Worm (Caenorhabditis elegans) whole organism, L1 larva: Measurements from ENCODE around the gene M153.3.
A peak's percentile ranks its signal among the peaks of the same experiment; 100 is the strongest.

Experiments
- F16B12.6 ChIP-seq: fragments of 150-350 bp; optimal IDR thresholded peaks from 2 replicates; lab custom pipeline; 2014; ENCODE audit warnings: missing biosample characterization, missing genetic modification characterization
- Y116A8C.19 ChIP-seq: sonication (generic microtip); optimal IDR thresholded peaks from 2 replicates; lab custom pipeline; 2016; ENCODE audit warnings: missing compliant biosample characterization, missing genetic modification characterization, borderline replicate concordance
- aha-1 ChIP-seq: fragments of 150-350 bp; optimal IDR thresholded peaks from 2 replicates; lab custom pipeline; 2014; ENCODE audit warnings: missing biosample characterization, missing genetic modification characterization
- alr-1 ChIP-seq: fragments of 200-800 bp; sonication (Bioruptor generic); optimal IDR thresholded peaks from 2 replicates; lab custom pipeline; 2018; ENCODE audit warnings: borderline replicate concordance, mild to moderate bottlenecking, missing genetic modification characterization, missing compliant biosample characterization
- aly-2 ChIP-seq: fragments of 150-350 bp; optimal IDR thresholded peaks from 2 replicates; lab custom pipeline; 2014; ENCODE audit warnings: missing biosample characterization, missing genetic modification characterization
- ama-1 ChIP-seq: fragments of 150-350 bp; optimal IDR thresholded peaks from 2 replicates; lab custom pipeline; 2014
- ceh-63 ChIP-seq: fragments of 200-800 bp; sonication (Bioruptor generic); optimal IDR thresholded peaks from 2 replicates; lab custom pipeline; 2018; ENCODE audit warnings: mild to moderate bottlenecking, missing genetic modification characterization, missing compliant biosample characterization
- ceh-82 ChIP-seq, 3 experiments: fragments of 150-350 bp in 1 of 3; sonication (generic microtip) in 2 of 3; optimal IDR thresholded peaks; 2 replicates each; lab custom pipeline; 2014 to 2017; ENCODE audit warnings: missing biosample characterization in 3 of 3, missing genetic modification characterization in 3 of 3
- ceh-88 ChIP-seq: fragments of 200-800 bp; sonication (Bioruptor generic); IDR thresholded peaks from 2 replicates; pipeline ENCODE4 v1.3.6; 2022; ENCODE audit warnings: missing genetic modification characterization, missing compliant biosample characterization
- dsc-1 ChIP-seq: sonication (generic microtip); optimal IDR thresholded peaks from 2 replicates; lab custom pipeline; 2016; ENCODE audit warnings: mild to moderate bottlenecking, missing genetic modification characterization, missing compliant biosample characterization
- efl-1 ChIP-seq, 4 experiments: fragments of 150-350 bp; optimal IDR thresholded peaks in 3 of 4; peaks in 1 of 4; 1 replicate in 1 of 4; 2 replicates in 3 of 4; lab custom pipeline; 2014; ENCODE audit warnings: missing biosample characterization in 2 of 4, missing genetic modification characterization in 2 of 4, missing genetic modification reagents in 2 of 4
- efl-3 ChIP-seq: fragments of 200-800 bp; sonication (Bioruptor generic); optimal IDR thresholded peaks from 2 replicates; lab custom pipeline; 2018; ENCODE audit warnings: mild to moderate bottlenecking, missing genetic modification characterization, missing compliant biosample characterization
- egl-27 ChIP-seq, 2 experiments: fragments of 150-350 bp in 1 of 2; sonication (generic microtip); optimal IDR thresholded peaks; 3 replicates each; lab custom pipeline; 2017 to 2018; ENCODE audit warnings: missing biosample characterization in 2 of 2, missing genetic modification characterization in 2 of 2, missing genetic modification reagents in 2 of 2
- elt-2 ChIP-seq: sonication (generic microtip); optimal IDR thresholded peaks from 2 replicates; lab custom pipeline; 2016; ENCODE audit warnings: missing genetic modification characterization, mild to moderate bottlenecking, inconsistent platforms, missing compliant biosample characterization, missing genetic modification reagents
- fkh-10 ChIP-seq: sonication (generic microtip); optimal IDR thresholded peaks from 2 replicates; lab custom pipeline; 2017; ENCODE audit warnings: missing biosample characterization, missing genetic modification reagents, missing genetic modification characterization
- fos-1 ChIP-seq: fragments of 150-350 bp; optimal IDR thresholded peaks from 2 replicates; lab custom pipeline; 2014; ENCODE audit warnings: missing biosample characterization, missing genetic modification characterization
- hpl-2 ChIP-seq: fragments of 150-350 bp; optimal IDR thresholded peaks from 2 replicates; lab custom pipeline; 2014; ENCODE audit warnings: missing biosample characterization, missing genetic modification reagents, missing genetic modification characterization
- isw-1 ChIP-seq: fragments of 200-800 bp; sonication (Bioruptor generic); IDR thresholded peaks from 2 replicates; pipeline ENCODE4 v1.3.6; 2022; ENCODE audit warnings: missing genetic modification characterization, missing compliant biosample characterization
- jun-1 ChIP-seq: fragments of 150-350 bp; optimal IDR thresholded peaks from 2 replicates; lab custom pipeline; 2014; ENCODE audit warnings: missing biosample characterization, missing genetic modification reagents, missing genetic modification characterization
- lin-14 ChIP-seq: fragments of 200-800 bp; sonication (Bioruptor generic); optimal IDR thresholded peaks from 2 replicates; lab custom pipeline; 2018; ENCODE audit warnings: mild to moderate bottlenecking, missing genetic modification characterization, moderate library complexity, missing compliant biosample characterization
- lin-35 ChIP-seq, 2 experiments: fragments of 150-350 bp; optimal IDR thresholded peaks; 2 replicates each; lab custom pipeline; 2014; ENCODE audit warnings: missing biosample characterization in 2 of 2, missing genetic modification characterization in 2 of 2, missing genetic modification reagents in 2 of 2
- lin-39 ChIP-seq: fragments of 150-350 bp; optimal IDR thresholded peaks from 2 replicates; lab custom pipeline; 2014; ENCODE audit warnings: missing biosample characterization, missing genetic modification reagents, missing genetic modification characterization
- mef-2 ChIP-seq: fragments of 150-350 bp; optimal IDR thresholded peaks from 2 replicates; lab custom pipeline; 2014; ENCODE audit warnings: missing biosample characterization, missing genetic modification characterization
- mep-1 ChIP-seq: fragments of 150-350 bp; optimal IDR thresholded peaks from 2 replicates; lab custom pipeline; 2014; ENCODE audit warnings: missing biosample characterization, missing genetic modification characterization
- nhr-11 ChIP-seq: fragments of 150-350 bp; optimal IDR thresholded peaks from 2 replicates; lab custom pipeline; 2014; ENCODE audit warnings: missing biosample characterization, missing genetic modification characterization
- nhr-12 ChIP-seq: sonication (generic microtip); optimal IDR thresholded peaks from 2 replicates; lab custom pipeline; 2017; ENCODE audit warnings: missing biosample characterization, missing genetic modification characterization
- nhr-19 ChIP-seq: fragments of 200-800 bp; sonication (Bioruptor generic); conservative IDR thresholded peaks from 2 replicates; pipeline ENCODE4 v1.3.6; 2022; ENCODE audit warnings: missing genetic modification characterization, missing compliant biosample characterization
- nhr-47 ChIP-seq: sonication (generic microtip); optimal IDR thresholded peaks from 2 replicates; lab custom pipeline; 2016; ENCODE audit warnings: mild to moderate bottlenecking, missing genetic modification characterization, moderate library complexity, missing compliant biosample characterization
- nhr-71 ChIP-seq: sonication (generic microtip); optimal IDR thresholded peaks from 2 replicates; lab custom pipeline; 2016; ENCODE audit warnings: mild to moderate bottlenecking, missing genetic modification characterization, moderate library complexity, missing compliant biosample characterization
- nhr-76 ChIP-seq: sonication (generic microtip); optimal IDR thresholded peaks from 2 replicates; lab custom pipeline; 2017; ENCODE audit warnings: missing biosample characterization, missing genetic modification characterization
- nhr-77 ChIP-seq: fragments of 150-350 bp; optimal IDR thresholded peaks from 2 replicates; lab custom pipeline; 2014; ENCODE audit warnings: missing biosample characterization, missing genetic modification characterization
- nhr-84 ChIP-seq: sonication (generic microtip); optimal IDR thresholded peaks from 2 replicates; lab custom pipeline; 2017; ENCODE audit warnings: missing biosample characterization, missing genetic modification characterization
- nhr-85 ChIP-seq: sonication (generic microtip); peaks from one replicate; lab custom pipeline; 2016; ENCODE audit warnings: missing genetic modification characterization, inconsistent platforms, missing compliant biosample characterization
- nhr-90 ChIP-seq: sonication (generic microtip); optimal IDR thresholded peaks from 2 replicates; lab custom pipeline; 2016; ENCODE audit warnings: mild to moderate bottlenecking, missing genetic modification characterization, missing compliant biosample characterization; ENCODE audit not compliant: poor library complexity
- pqm-1 ChIP-seq: sonication (generic microtip); optimal IDR thresholded peaks from 3 replicates; lab custom pipeline; 2017; ENCODE audit warnings: missing biosample characterization, missing genetic modification characterization
- rnt-1 ChIP-seq: sonication (generic microtip); optimal IDR thresholded peaks from 2 replicates; lab custom pipeline; 2016; ENCODE audit warnings: mild to moderate bottlenecking, missing genetic modification characterization, moderate library complexity, missing compliant biosample characterization
- snpc-4 ChIP-seq: fragments of 150-350 bp; optimal IDR thresholded peaks from 2 replicates; lab custom pipeline; 2014; ENCODE audit warnings: missing biosample characterization, missing genetic modification characterization
- snu-23 ChIP-seq: sonication (generic microtip); optimal IDR thresholded peaks from 2 replicates; lab custom pipeline; 2016; ENCODE audit warnings: missing genetic modification characterization, missing compliant biosample characterization
- sox-4 ChIP-seq: sonication (generic microtip); optimal IDR thresholded peaks from 2 replicates; lab custom pipeline; 2016; ENCODE audit warnings: missing genetic modification characterization, missing compliant biosample characterization
- sptf-1 ChIP-seq: fragments of 150-350 bp; optimal IDR thresholded peaks from 2 replicates; lab custom pipeline; 2014; ENCODE audit warnings: missing biosample characterization, missing genetic modification characterization
- sup-37 ChIP-seq: fragments of 200-800 bp; sonication (Bioruptor generic); optimal IDR thresholded peaks from 2 replicates; lab custom pipeline; 2018; ENCODE audit warnings: mild to moderate bottlenecking, missing genetic modification characterization, missing compliant biosample characterization
- tbx-2 ChIP-seq: sonication (generic microtip); optimal IDR thresholded peaks from 2 replicates; lab custom pipeline; 2016; ENCODE audit warnings: missing genetic modification characterization, missing compliant biosample characterization
- tlp-1 ChIP-seq: fragments of 150-350 bp; optimal IDR thresholded peaks from 2 replicates; lab custom pipeline; 2014; ENCODE audit warnings: missing biosample characterization, missing genetic modification characterization
- unc-86 ChIP-seq: sonication (generic microtip); optimal IDR thresholded peaks from 2 replicates; lab custom pipeline; 2016; ENCODE audit warnings: missing genetic modification characterization, missing compliant biosample characterization
- unc-98 ChIP-seq: fragments of 200-800 bp; sonication (Bioruptor generic); IDR thresholded peaks from 2 replicates; pipeline ENCODE4 v1.3.6; 2022; ENCODE audit warnings: missing genetic modification characterization, missing compliant biosample characterization
- vab-15 ChIP-seq: sonication (generic microtip); optimal IDR thresholded peaks from 2 replicates; lab custom pipeline; 2017; ENCODE audit warnings: missing genotype, mild to moderate bottlenecking, missing genetic modification characterization, missing compliant biosample characterization
- ztf-11 ChIP-seq, 2 experiments: sonication (generic microtip); optimal IDR thresholded peaks; 2 replicates each; lab custom pipeline; 2016 to 2017; ENCODE audit warnings: missing genetic modification characterization in 2 of 2, missing biosample characterization in 1 of 2, missing compliant biosample characterization in 1 of 2
- ztf-4 ChIP-seq: fragments of 150-350 bp; optimal IDR thresholded peaks from 2 replicates; lab custom pipeline; 2014; ENCODE audit warnings: missing biosample characterization, missing genetic modification characterization

Gene M153.3

ce11 chrX:12173989-12174388, 31.3 kb downstream of the M153.3 start:
- TF ChIP-seq nhr-85 (tag; lab: Kevin White, UChicago) (peak; percentile 55), nhr-77 (tag; lab: Kevin White, UChicago) (no peak), elt-2 (tag; lab: Kevin White, UChicago) (peak; percentile 26)

ce11 chrX:12174686-12175404, 32.2 kb downstream of the M153.3 start:
- no peak for TF ChIP-seq ceh-88 (GFP tag; lab: Robert Waterston, UW)
- no peak for TF ChIP-seq F16B12.6 (tag; lab: Kevin White, UChicago)
- no peak for TF ChIP-seq hpl-2 (GFP tag; lab: Kevin White, UChicago)
- no peak for TF ChIP-seq unc-98 (GFP tag; lab: Robert Waterston, UW)
- no peak for TF ChIP-seq nhr-84 (tag; lab: Kevin White, UChicago)
- peak; percentile 65 for TF ChIP-seq dsc-1 (tag; lab: Kevin White, UChicago)
- no peak for TF ChIP-seq jun-1
- peak; percentile 11 for TF ChIP-seq elt-2 (tag; lab: Kevin White, UChicago)
- no peak for TF ChIP-seq vab-15 (tag; lab: Kevin White, UChicago)
- TF ChIP-seq ama-1 (lab: Kevin White, UChicago) = no peak
- no peak for TF ChIP-seq ceh-63 (GFP tag; lab: Kevin White, UChicago)
- no peak for TF ChIP-seq ztf-4
- TF ChIP-seq snpc-4 (tag; lab: Kevin White, UChicago) = no peak
- peak in 1 of 2 experiments; percentile 45 for TF ChIP-seq ztf-11 (tag; optimal IDR thresholded peaks at IDR 0.05; lab: Kevin White, UChicago)
- no peak for TF ChIP-seq sup-37 (GFP tag; lab: Kevin White, UChicago)
- TF ChIP-seq unc-86 = peak; percentile 48
- TF ChIP-seq efl-3 = no peak
- no peak for TF ChIP-seq mef-2 (tag; lab: Kevin White, UChicago)
- TF ChIP-seq rnt-1 (tag; lab: Kevin White, UChicago) = peak; percentile 7
- no peak for TF ChIP-seq nhr-11
- TF ChIP-seq fos-1 (tag; lab: Kevin White, UChicago) = no peak
- TF ChIP-seq nhr-71 = peak; percentile 40
- peak; percentile 14 for TF ChIP-seq snu-23 (GFP tag; lab: Kevin White, UChicago)
- TF ChIP-seq nhr-47 = no peak
- no peak for TF ChIP-seq aha-1
- TF ChIP-seq alr-1 = no peak
- no peak for TF ChIP-seq nhr-76 (tag; lab: Kevin White, UChicago)
- no peak for TF ChIP-seq sptf-1 (tag; lab: Kevin White, UChicago)
- TF ChIP-seq nhr-90 (tag; lab: Kevin White, UChicago) = no peak
- no peak for TF ChIP-seq nhr-12 (tag; lab: Kevin White, UChicago)
- no peak for TF ChIP-seq lin-39 (tag; lab: Kevin White, UChicago)

- TF ChIP-seq alr-1 (no peak), tbx-2 (tag; lab: Kevin White, UChicago) (peak; percentile 10), ceh-88 (GFP tag; lab: Robert Waterston, UW) (no peak), ceh-82 (tag; optimal IDR thresholded peaks at IDR 0.05; lab: Kevin White, UChicago) (peak in 2 of 3 experiments; percentile 1 to 6), aly-2 (tag; lab: Kevin White, UChicago) (no peak), nhr-19 (GFP tag; lab: Robert Waterston, UW) (peak; percentile 19; the same call in 1 of the 2 replicates), nhr-71 (peak; percentile 25), sox-4 (tag; lab: Kevin White, UChicago) (no peak), dsc-1 (tag; lab: Kevin White, UChicago) (peak; percentile 45), sup-37 (GFP tag; lab: Kevin White, UChicago) (peak; percentile 36), fos-1 (tag; lab: Kevin White, UChicago) (no peak), mep-1 (tag; lab: Kevin White, UChicago) (peak; percentile 17), egl-27 (tag; optimal IDR thresholded peaks at IDR 0.05; lab: Kevin White, UChicago) (no peak), efl-1 (optimal IDR thresholded peaks at IDR 0.05; lab: Kevin White, UChicago) (no peak), efl-1 (GFP tag; optimal IDR thresholded peaks at IDR 0.05 in 1 of 2; lab: Kevin White, UChicago) (peak in 1 of 2 experiments; percentile 50), lin-14 (peak; percentile 25), pqm-1 (tag; lab: Kevin White, UChicago) (no peak), tlp-1 (tag; lab: Kevin White, UChicago) (no peak), Y116A8C.19 (tag; lab: Kevin White, UChicago) (no peak), isw-1 (GFP tag; lab: Robert Waterston, UW) (no peak), fkh-10 (GFP tag; lab: Kevin White, UChicago) (no peak), aha-1 (no peak), lin-35 (GFP tag; optimal IDR thresholded peaks at IDR 0.05; lab: Kevin White, UChicago) (no peak)
Observed at ce11 chrX:12175667-12176278, 33.1 kb downstream of the M153.3 start.
